Fruit fly (Drosophila melanogaster) whole organism, wandering third instar larva: ENCODE measurements around the gene Lgr3.

Experiments used
- CG32264 ChIP-seq: fragments of 200-800 bp; sonication (Bioruptor generic); optimal IDR thresholded peaks from 2 replicates; lab custom pipeline; 2016; ENCODE audit warnings: missing biosample characterization, missing genetic modification characterization
- CG9705 ChIP-seq: fragments of 200-800 bp; sonication (Bioruptor generic); optimal IDR thresholded peaks from 2 replicates; lab custom pipeline; 2018; ENCODE audit warnings: missing biosample characterization, mild to moderate bottlenecking, missing genetic modification characterization
- CrebA ChIP-seq: fragments of 200-800 bp; sonication (Bioruptor generic); optimal IDR thresholded peaks from 2 replicates; lab custom pipeline; 2016; ENCODE audit warnings: missing biosample characterization, mild to moderate bottlenecking, missing genetic modification characterization, borderline replicate concordance
- Dfd ChIP-seq: fragments of >200 bp; optimal IDR thresholded peaks from 2 replicates; lab custom pipeline; 2017; ENCODE audit warnings: missing biosample characterization, missing genetic modification characterization
- GATAd ChIP-seq: sonication (Bioruptor generic); optimal IDR thresholded peaks from 2 replicates; lab custom pipeline; 2016; ENCODE audit warnings: missing biosample characterization, missing genetic modification characterization
- HLH106 ChIP-seq: fragments of 200-800 bp; optimal IDR thresholded peaks from 3 replicates; lab custom pipeline; 2019; ENCODE audit warnings: missing biosample characterization, mild to moderate bottlenecking, missing genetic modification characterization, moderate library complexity
- Hnf4 ChIP-seq: fragments of 200-800 bp; sonication (Bioruptor generic); optimal IDR thresholded peaks from 2 replicates; lab custom pipeline; 2016; ENCODE audit warnings: missing biosample characterization, mild to moderate bottlenecking, missing genetic modification characterization
- Hr83 ChIP-seq: fragments of 200-300 bp; sonication (Bioruptor generic); optimal IDR thresholded peaks from 2 replicates; lab custom pipeline; 2016; ENCODE audit warnings: missing biosample characterization, mild to moderate bottlenecking, missing genetic modification characterization, moderate library complexity; ENCODE audit not compliant: poor library complexity, severe bottlenecking
- Jra ChIP-seq: sonication (Bioruptor generic); optimal IDR thresholded peaks from 2 replicates; lab custom pipeline; 2016; ENCODE audit warnings: missing biosample characterization, missing genetic modification characterization
- Myc ChIP-seq: fragments of >200 bp; optimal IDR thresholded peaks from 2 replicates; lab custom pipeline; 2017
- N ChIP-seq: fragments of >200 bp; optimal IDR thresholded peaks from 2 replicates; lab custom pipeline; 2018; ENCODE audit warnings: missing biosample characterization, missing external identifiers, missing genetic modification characterization
- OdsH ChIP-seq: fragments of 200-800 bp; sonication (Bioruptor generic); optimal IDR thresholded peaks from 2 replicates; lab custom pipeline; 2016; ENCODE audit warnings: missing biosample characterization, mild to moderate bottlenecking, missing genetic modification characterization
- Vsx2 ChIP-seq: fragments of 200-300, 225-300 bp; sonication (Bioruptor generic); optimal IDR thresholded peaks from 2 replicates; lab custom pipeline; 2018; ENCODE audit warnings: missing biosample characterization, missing genetic modification characterization; ENCODE audit not compliant: partially characterized antibody
- br ChIP-seq: fragments of 200-800 bp; sonication (Bioruptor generic); optimal IDR thresholded peaks from 2 replicates; lab custom pipeline; 2016; ENCODE audit warnings: missing biosample characterization, missing genetic modification characterization
- brk ChIP-seq: fragments of 200-800 bp; sonication (Bioruptor generic); optimal IDR thresholded peaks from 2 replicates; lab custom pipeline; 2016; ENCODE audit warnings: missing biosample characterization, mild to moderate bottlenecking, missing genetic modification characterization
- dl ChIP-seq, 2 experiments: fragments of 175-275, 200-275 bp in 1 of 2; fragments of 200-275 bp in 1 of 2; sonication (Bioruptor generic); optimal IDR thresholded peaks; lab custom pipeline; 2018; ENCODE audit warnings: mild to moderate bottlenecking in 2 of 2, missing biosample characterization in 2 of 2, missing genetic modification characterization in 2 of 2, moderate library complexity in 2 of 2; ENCODE audit not compliant: partially characterized antibody in 2 of 2, insufficient read depth in 1 of 2
- dmrt93B ChIP-seq: fragments of 200-800 bp; sonication (Bioruptor generic); optimal IDR thresholded peaks from 2 replicates; lab custom pipeline; 2018; ENCODE audit warnings: missing biosample characterization, mild to moderate bottlenecking, missing genetic modification characterization
- dsf ChIP-seq: sonication (Bioruptor generic); optimal IDR thresholded peaks from 2 replicates; lab custom pipeline; 2016; ENCODE audit warnings: missing biosample characterization, missing genetic modification characterization, borderline replicate concordance
- foxo ChIP-seq, 2 experiments: fragments of 200-800 bp; sonication (Bioruptor generic); optimal IDR thresholded peaks; 2 replicates in 1 of 2; 3 replicates in 1 of 2; lab custom pipeline; 2016 to 2017; ENCODE audit warnings: missing biosample characterization in 2 of 2, missing genetic modification characterization in 2 of 2
- fru ChIP-seq: fragments of 200-800 bp; sonication (Bioruptor generic); optimal IDR thresholded peaks from 3 replicates; lab custom pipeline; 2016; ENCODE audit warnings: missing biosample characterization, mild to moderate bottlenecking, missing genetic modification characterization
- h ChIP-seq: fragments of 200-800 bp; sonication (Bioruptor generic); optimal IDR thresholded peaks from 3 replicates; lab custom pipeline; 2016; ENCODE audit warnings: missing biosample characterization, mild to moderate bottlenecking, missing genetic modification characterization
- jim ChIP-seq: fragments of 175-275, 200-325 bp; sonication (Bioruptor generic); optimal IDR thresholded peaks from 2 replicates; lab custom pipeline; 2016; ENCODE audit warnings: missing biosample characterization, mild to moderate bottlenecking, missing genetic modification characterization
- lola ChIP-seq: fragments of >200 bp; optimal IDR thresholded peaks from 2 replicates; lab custom pipeline; 2017; ENCODE audit warnings: missing biosample characterization, missing genetic modification characterization
- psq ChIP-seq: fragments of 200-800 bp; sonication (Bioruptor generic); optimal IDR thresholded peaks from 3 replicates; lab custom pipeline; 2017; ENCODE audit warnings: missing biosample characterization, mild to moderate bottlenecking, missing genetic modification characterization, moderate library complexity
- rgr ChIP-seq: fragments of 200-800 bp; sonication (Bioruptor generic); optimal IDR thresholded peaks from 3 replicates; lab custom pipeline; 2016; ENCODE audit warnings: missing biosample characterization, mild to moderate bottlenecking, missing genetic modification characterization
- sv ChIP-seq: fragments of 200-800 bp; sonication (Bioruptor generic); optimal IDR thresholded peaks from 3 replicates; lab custom pipeline; 2016; ENCODE audit warnings: missing biosample characterization, missing genetic modification characterization
- tai ChIP-seq: sonication (Bioruptor generic); optimal IDR thresholded peaks from 2 replicates; lab custom pipeline; 2016; ENCODE audit warnings: missing biosample characterization, missing genetic modification characterization
- usp ChIP-seq: fragments of >200 bp; optimal IDR thresholded peaks from 2 replicates; lab custom pipeline; 2017; ENCODE audit warnings: missing biosample characterization, missing genetic modification characterization
- woc ChIP-seq: sonication (Bioruptor generic); optimal IDR thresholded peaks from 2 replicates; lab custom pipeline; 2016; ENCODE audit warnings: missing biosample characterization, mild to moderate bottlenecking, missing genetic modification characterization

Gene Lgr3

dm6 chr3R:25665509-25665908 lies at the start of gene Lgr3:
Lgr3 (plus strand) TSS chr3R:25665809.
- TF ChIP-seq psq (GFP tag; lab: Kevin White, UChicago): no peak
- no peak for TF ChIP-seq CG9705 (GFP tag; lab: Kevin White, UChicago)
- TF ChIP-seq Myc: no peak
- no peak for TF ChIP-seq woc (GFP tag; lab: Kevin White, UChicago)
- no peak for TF ChIP-seq GATAd (GFP tag; lab: Kevin White, UChicago)
- no peak for TF ChIP-seq sv
- no peak for TF ChIP-seq dl (GFP tag; optimal IDR thresholded peaks at IDR 0.05; lab: Kevin White, UChicago; ENCODE audit: insufficient read depth in 1 of 2, partially characterized antibody in 2 of 2)
- no peak for TF ChIP-seq dmrt93B (GFP tag; lab: Kevin White, UChicago)
- TF ChIP-seq br (GFP tag; lab: Kevin White, UChicago): no peak
- TF ChIP-seq HLH106 (tag; lab: Kevin White, UChicago): no peak
- TF ChIP-seq Hr83 (GFP tag; lab: Kevin White, UChicago): no peak
- TF ChIP-seq brk (GFP tag; lab: Kevin White, UChicago): no peak
- TF ChIP-seq N (GFP tag; lab: Kevin White, UChicago): no peak
- no peak for TF ChIP-seq rgr
- no peak for TF ChIP-seq tai (GFP tag; lab: Kevin White, UChicago)

dm6 chr3R:25618114-25618513 lies 47.5 kb upstream of the Lgr3 start, which contains the start of gene CG5071:
CG5071 (plus strand) TSS chr3R:25618414.
- no peak for TF ChIP-seq Jra
- no peak for TF ChIP-seq Dfd
- no peak for TF ChIP-seq CG9705 (GFP tag; lab: Kevin White, UChicago)
- no peak for TF ChIP-seq Vsx2 (GFP tag; lab: Kevin White, UChicago)
- no peak for TF ChIP-seq jim
- no peak for TF ChIP-seq rgr

dm6 chr3R:25623800-25624791 lies 41.5 kb upstream of the Lgr3 start, which contains the start of gene Npl4:
Npl4 (minus strand) TSS chr3R:25624662.
- TF ChIP-seq OdsH (GFP tag; lab: Kevin White, UChicago) (peak; percentile 31), Hnf4 (peak; percentile 10), usp (GFP tag; lab: Kevin White, UChicago) (no peak)

dm6 chr3R:25625940-25626624 lies 39.5 kb upstream of the Lgr3 start:
- TF ChIP-seq Jra: no peak
- no peak for TF ChIP-seq lola (GFP tag; lab: Kevin White, UChicago)
- no peak for TF ChIP-seq sv
- no peak for TF ChIP-seq CrebA
- no peak for TF ChIP-seq Hr83 (GFP tag; lab: Kevin White, UChicago)
- TF ChIP-seq foxo (GFP tag; optimal IDR thresholded peaks at IDR 0.05; lab: Kevin White, UChicago): no peak
- TF ChIP-seq fru (GFP tag; lab: Kevin White, UChicago): peak; percentile 47
- TF ChIP-seq usp (GFP tag; lab: Kevin White, UChicago): no peak
- peak; percentile 41 for TF ChIP-seq h (GFP tag; lab: Kevin White, UChicago)
- TF ChIP-seq GATAd (GFP tag; lab: Kevin White, UChicago): no peak
- TF ChIP-seq CG32264: no peak
- TF ChIP-seq psq (GFP tag; lab: Kevin White, UChicago): no peak
- TF ChIP-seq N (GFP tag; lab: Kevin White, UChicago): no peak
- TF ChIP-seq br (GFP tag; lab: Kevin White, UChicago): no peak
- TF ChIP-seq tai (GFP tag; lab: Kevin White, UChicago): no peak
- no peak for TF ChIP-seq dsf (GFP tag; lab: Kevin White, UChicago)
